Fruit fly (Drosophila melanogaster): Measurements from ENCODE around the gene Fum1.

Gene Fum1

dm6 chrX:6683635-6684499 lies 5.6 kb downstream of the Fum1 start, which contains the start of gene Pink1:
TSS of gene Pink1 (plus strand) at chrX:6683798.
- TF ChIP-seq Met (GFP tag; optimal IDR thresholded peaks at IDR 0.05) (no peak), vri (GFP tag; optimal IDR thresholded peaks at IDR 0.05) (no peak), spab (GFP tag; optimal IDR thresholded peaks at IDR 0.05) (no peak), Sox15 (GFP tag; optimal IDR thresholded peaks at IDR 0.05) (no peak), CG1621 (tag; optimal IDR thresholded peaks at IDR 0.05) (peak; percentile 87), Sox14 (GFP tag; optimal IDR thresholded peaks at IDR 0.05) (peak; percentile 16), CG16779 (tag; optimal IDR thresholded peaks at IDR 0.05) (no peak), ss (GFP tag; optimal IDR thresholded peaks at IDR 0.05) (no peak)

- TF ChIP-seq CG34406 (GFP tag; optimal IDR thresholded peaks at IDR 0.05) (no peak), eg (GFP tag; IDR thresholded peaks at IDR 0.05) (no peak), CG4318 (GFP tag; optimal IDR thresholded peaks at IDR 0.05) (no peak), CG6792 (GFP tag; optimal IDR thresholded peaks at IDR 0.05) (no peak), CG10669 (GFP tag; optimal IDR thresholded peaks at IDR 0.05) (no peak), CG3919 (GFP tag; optimal IDR thresholded peaks at IDR 0.05) (no peak), esn (GFP tag; optimal IDR thresholded peaks at IDR 0.05) (no peak), Eip75B (GFP tag; optimal IDR thresholded peaks at IDR 0.05) (no peak), CG6276 (GFP tag; optimal IDR thresholded peaks at IDR 0.05) (no peak), Gug (GFP tag; IDR thresholded peaks at IDR 0.05) (no peak), salr (GFP tag; optimal IDR thresholded peaks at IDR 0.05) (no peak), CG15336 (GFP tag; IDR thresholded peaks at IDR 0.05) (no peak), CG16779 (tag; optimal IDR thresholded peaks at IDR 0.05) (no peak), Met (GFP tag; optimal IDR thresholded peaks at IDR 0.05) (no peak), Blimp-1 (GFP tag; optimal IDR thresholded peaks at IDR 0.05) (no peak)
These were observed 9.0 kb downstream of the Fum1 start, which contains the start of gene CG44303 for dm6 chrX:6687267-6687666. TSS of gene CG44303 (minus strand) at chrX:6687420.

- TF ChIP-seq CG6792 (GFP tag; optimal IDR thresholded peaks at IDR 0.05) (no peak), fd85E (GFP tag; optimal IDR thresholded peaks at IDR 0.05) (no peak), Blimp-1 (GFP tag; optimal IDR thresholded peaks at IDR 0.05) (no peak)
These were observed 10.6 kb downstream of the Fum1 start, which contains the start of gene CG3184 for dm6 chrX:6688620-6689400. TSS of gene CG3184 (minus strand) at chrX:6688774.

DNA sequence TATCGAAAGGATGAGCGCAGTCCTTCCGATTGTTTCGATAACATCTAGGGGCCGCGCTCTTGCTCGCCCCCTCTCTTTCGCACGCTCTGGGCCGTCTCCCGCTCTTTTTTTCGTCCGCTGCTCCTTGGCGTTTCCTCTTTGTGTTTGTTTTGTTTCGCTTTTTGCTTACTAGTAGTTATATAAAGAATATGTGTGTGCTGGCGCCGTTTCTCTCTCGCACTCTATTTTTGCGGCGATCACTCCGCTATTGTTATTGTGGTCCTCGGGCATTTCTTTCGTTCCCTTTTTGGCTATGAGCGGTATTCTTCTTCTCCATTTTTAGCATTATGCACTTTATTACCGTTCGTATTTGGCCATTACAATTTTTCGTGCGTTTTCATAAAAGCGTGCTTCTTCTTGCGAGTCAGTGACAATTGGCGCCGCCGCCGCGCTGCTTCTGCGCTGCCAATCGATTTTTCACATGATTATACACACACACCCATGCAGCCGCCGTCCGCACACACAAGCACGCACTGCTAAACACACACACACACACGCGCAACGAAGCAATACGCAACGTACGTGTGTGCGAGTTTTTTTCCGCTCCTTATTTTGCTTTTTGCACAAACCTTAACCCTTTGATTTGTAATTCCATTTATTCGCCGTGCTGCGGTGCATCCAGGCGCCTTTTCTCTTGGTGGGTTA lies 16.0 kb downstream of the Fum1 start:
- peak; percentile 69 for TF ChIP-seq Eip78C (GFP tag)
- TF ChIP-seq CG11902 (GFP tag; optimal IDR thresholded peaks at IDR 0.05) = no peak
- TF ChIP-seq Sox14 (GFP tag; optimal IDR thresholded peaks at IDR 0.05) = peak; percentile 3
- peak; percentile 0 for TF ChIP-seq Ets96B (tag; optimal IDR thresholded peaks at IDR 0.05)
- TF ChIP-seq Hr38 (GFP tag; optimal IDR thresholded peaks at IDR 0.05) = no peak
- peak in 1 of 2 experiments; percentile 73 for TF ChIP-seq ss (GFP tag; optimal IDR thresholded peaks at IDR 0.05)
- TF ChIP-seq salr (GFP tag; optimal IDR thresholded peaks at IDR 0.05) = no peak
- TF ChIP-seq Blimp-1 (GFP tag; optimal IDR thresholded peaks at IDR 0.05) = no peak
- peak; percentile 43 for TF ChIP-seq CG1621 (tag; optimal IDR thresholded peaks at IDR 0.05)
- no peak for TF ChIP-seq CG10631 (GFP tag; optimal IDR thresholded peaks at IDR 0.05)

DNA sequence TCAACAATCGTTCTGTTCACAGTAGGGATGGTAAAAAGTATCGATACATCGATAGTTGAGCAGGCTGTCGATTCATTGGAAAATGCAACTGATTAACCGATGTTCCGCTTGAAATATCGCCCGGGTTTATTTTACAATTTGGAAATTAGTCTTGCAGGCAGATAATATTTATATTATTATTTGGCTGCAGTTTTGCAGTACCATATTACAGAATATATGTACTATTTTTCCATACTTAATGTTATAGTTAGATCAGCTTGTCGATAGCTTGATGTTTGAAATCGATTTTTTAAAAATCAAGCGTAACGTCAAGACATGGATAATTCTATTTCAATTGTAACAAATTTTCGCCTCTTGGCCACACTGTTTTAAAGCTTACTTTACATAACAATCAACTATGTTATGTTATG lies 16.8 kb downstream of the Fum1 start, which contains the start of gene CG14442:
TSS of gene CG14442 (minus strand) at position 29 of the 410 bp plus-strand sequence.
- TF ChIP-seq cyc (GFP tag; optimal IDR thresholded peaks at IDR 0.05) (peak; percentile 24), Smox (GFP tag; optimal IDR thresholded peaks at IDR 0.05) (peak; percentile 52), CG3032 (tag; optimal IDR thresholded peaks at IDR 0.05) (peak; percentile 12), topi (GFP tag; optimal IDR thresholded peaks at IDR 0.05) (peak; percentile 44), Eip78C (GFP tag) (peak; percentile 47), Sox102F (GFP tag; optimal IDR thresholded peaks at IDR 0.05) (no peak), Met (GFP tag; optimal IDR thresholded peaks at IDR 0.05) (peak; percentile 45), Blimp-1 (GFP tag; optimal IDR thresholded peaks at IDR 0.05) (no peak), Eip75B (GFP tag; optimal IDR thresholded peaks at IDR 0.05) (no peak), Hr39 (GFP tag; optimal IDR thresholded peaks at IDR 0.05) (peak; percentile 47), CG32006 (GFP tag; optimal IDR thresholded peaks at IDR 0.05) (peak; percentile 18), Hr4 (GFP tag; optimal IDR thresholded peaks at IDR 0.05) (peak; percentile 37), lz (GFP tag; optimal IDR thresholded peaks at IDR 0.05) (peak; percentile 60), CG6163 (GFP tag; IDR thresholded peaks at IDR 0.05) (no peak; the same call in 2 of the 3 replicates), CG6792 (GFP tag; optimal IDR thresholded peaks at IDR 0.05) (no peak), vri (GFP tag; optimal IDR thresholded peaks at IDR 0.05) (no peak), pdm3 (GFP tag; optimal IDR thresholded peaks at IDR 0.05) (peak; percentile 25), eg (GFP tag; IDR thresholded peaks at IDR 0.05) (peak; percentile 59)
